Fruit fly (Drosophila melanogaster) whole organism, embryonic: ENCODE results near the gene Lst8.
A peak's percentile ranks its signal among the peaks of the same experiment; 100 is the strongest.

ENCODE experiments used
- BEAF-32 ChIP-seq: fragments of 200-800 bp; sonication (Bioruptor generic); optimal IDR thresholded peaks from 3 replicates; lab custom pipeline; 2017; ENCODE audit warnings: missing biosample characterization, missing genetic modification characterization, mild to moderate bottlenecking, moderate library complexity, missing genetic modification reagents
- Bteb2 ChIP-seq: fragments of 200-800 bp; sonication (Bioruptor generic); optimal IDR thresholded peaks from 2 replicates; lab custom pipeline; 2016; ENCODE audit warnings: missing biosample characterization, missing genetic modification characterization
- CG11456 ChIP-seq: fragments of 200-800 bp; sonication (Bioruptor generic); IDR thresholded peaks from 3 replicates; pipeline ENCODE4 v1.3.6; 2022; ENCODE audit warnings: missing biosample characterization, missing genetic modification characterization
- CG13287 ChIP-seq: fragments of 200-800 bp; sonication (Bioruptor generic); IDR thresholded peaks from 2 replicates; pipeline ENCODE4 v1.3.6; 2022; ENCODE audit warnings: missing biosample characterization, missing genetic modification characterization; ENCODE audit not compliant: partially characterized antibody
- CG14860 ChIP-seq: fragments of 200-800 bp; sonication (Bioruptor generic); IDR thresholded peaks from 3 replicates; pipeline ENCODE4 v1.3.6; 2022; ENCODE audit warnings: missing biosample characterization, missing genetic modification characterization; ENCODE audit not compliant: partially characterized antibody
- CG16813 ChIP-seq: fragments of 200-800 bp; sonication (Bioruptor generic); IDR thresholded peaks from 3 replicates; pipeline ENCODE4 v1.3.6; 2022; ENCODE audit warnings: missing biosample characterization, missing genetic modification characterization; ENCODE audit not compliant: partially characterized antibody
- CG16815 ChIP-seq: fragments of 200-800 bp; sonication (Bioruptor generic); optimal IDR thresholded peaks from 3 replicates; lab custom pipeline; 2017; ENCODE audit warnings: missing biosample characterization, mild to moderate bottlenecking, missing genetic modification characterization
- CG18262 ChIP-seq: fragments of 200-800 bp; optimal IDR thresholded peaks from 3 replicates; lab custom pipeline; 2019; ENCODE audit warnings: missing biosample characterization, mild to moderate bottlenecking, missing genetic modification characterization, moderate library complexity
- CG2129 ChIP-seq: fragments of 200-800 bp; sonication (Bioruptor generic); IDR thresholded peaks from 2 replicates; pipeline ENCODE4 v1.3.6; 2022; ENCODE audit warnings: missing biosample characterization, missing genetic modification characterization; ENCODE audit not compliant: partially characterized antibody
- CG2875 ChIP-seq: fragments of 200-800 bp; sonication (Bioruptor generic); optimal IDR thresholded peaks from 2 replicates; lab custom pipeline; 2017; ENCODE audit warnings: missing biosample characterization, mild to moderate bottlenecking, missing genetic modification characterization, missing genetic modification reagents
- CG3847 ChIP-seq: fragments of 200-800 bp; sonication (Bioruptor generic); IDR thresholded peaks from 2 replicates; pipeline ENCODE4 v1.3.6; 2022; ENCODE audit warnings: missing biosample characterization, missing genetic modification characterization
- CG6791 ChIP-seq: fragments of 200-800 bp; sonication (Bioruptor generic); IDR thresholded peaks from 3 replicates; pipeline ENCODE4 v1.3.6; 2022; ENCODE audit warnings: missing biosample characterization, missing genetic modification characterization; ENCODE audit not compliant: partially characterized antibody
- CG7963 ChIP-seq: fragments of 200-800 bp; sonication (Bioruptor generic); IDR thresholded peaks from 3 replicates; pipeline ENCODE4 v1.3.6; 2022; ENCODE audit warnings: missing biosample characterization, missing genetic modification characterization; ENCODE audit not compliant: partially characterized antibody
- CG9932 ChIP-seq: fragments of 200-800 bp; sonication (Bioruptor generic); IDR thresholded peaks from 2 replicates; pipeline ENCODE4 v1.3.6; 2022; ENCODE audit warnings: missing biosample characterization, missing genetic modification characterization
- D ChIP-seq, 2 experiments: fragments of 200-800 bp in 1 of 2; fragments of >200 bp in 1 of 2; sonication (Bioruptor generic) in 1 of 2; optimal IDR thresholded peaks; 2 replicates in 1 of 2; 3 replicates in 1 of 2; lab custom pipeline; 2017; ENCODE audit warnings: mild to moderate bottlenecking in 1 of 2, missing biosample characterization in 1 of 2, missing genetic modification characterization in 1 of 2, missing genetic modification reagents in 1 of 2
- Dip2 ChIP-seq: fragments of 200-800 bp; sonication (Bioruptor generic); IDR thresholded peaks from 2 replicates; pipeline ENCODE4 v1.3.6; 2022; ENCODE audit warnings: missing biosample characterization, missing genetic modification characterization
- Dll ChIP-seq: fragments of 200-800 bp; sonication (Bioruptor generic); IDR thresholded peaks from 4 replicates; pipeline ENCODE4 v1.3.6; 2022; ENCODE audit warnings: missing biosample characterization, missing genetic modification characterization; ENCODE audit not compliant: partially characterized antibody
- Dref ChIP-seq: fragments of 200-800 bp; sonication (Bioruptor generic); IDR thresholded peaks from 2 replicates; pipeline ENCODE4 v1.3.6; 2022; ENCODE audit warnings: missing biosample characterization, missing genetic modification characterization
- E2f2 ChIP-seq: fragments of 200-800 bp; sonication (Bioruptor generic); IDR thresholded peaks from 2 replicates; pipeline ENCODE4 v1.3.6; 2022; ENCODE audit warnings: missing biosample characterization, missing genetic modification characterization
- Ets65A ChIP-seq: fragments of 200-800 bp; sonication (Bioruptor generic); peaks from one replicate; lab custom pipeline; 2016; ENCODE audit warnings: missing biosample characterization, missing genetic modification characterization
- Ets97D ChIP-seq: fragments of 200-800 bp; sonication (Bioruptor generic); optimal IDR thresholded peaks from 3 replicates; lab custom pipeline; 2016; ENCODE audit warnings: missing biosample characterization, missing genetic modification characterization
- HLH4C ChIP-seq: fragments of 200-800 bp; sonication (Bioruptor generic); IDR thresholded peaks from 3 replicates; pipeline ENCODE4 v1.3.6; 2022; ENCODE audit warnings: missing biosample characterization, missing genetic modification characterization; ENCODE audit not compliant: partially characterized antibody
- MESR4 ChIP-seq: fragments of 200-800 bp; sonication (Bioruptor generic); optimal IDR thresholded peaks from 2 replicates; lab custom pipeline; 2018; ENCODE audit warnings: missing biosample characterization, mild to moderate bottlenecking, missing genetic modification characterization, moderate library complexity
- Max ChIP-seq: fragments of 200-800 bp; sonication (Bioruptor generic); optimal IDR thresholded peaks from 2 replicates; lab custom pipeline; 2016; ENCODE audit warnings: missing biosample characterization, mild to moderate bottlenecking, missing genetic modification characterization
- NFAT ChIP-seq: fragments of 200-800 bp; sonication (Bioruptor generic); IDR thresholded peaks from 2 replicates; pipeline ENCODE4 v1.3.6; 2022; ENCODE audit warnings: missing biosample characterization, missing genetic modification characterization
- Poxn ChIP-seq: fragments of 200-800 bp; sonication (Bioruptor generic); IDR thresholded peaks from 2 replicates; pipeline ENCODE4 v1.3.6; 2022; ENCODE audit warnings: missing biosample characterization, missing genetic modification characterization
- Scr ChIP-seq: fragments of 200-800 bp; sonication (Bioruptor generic); IDR thresholded peaks from 2 replicates; pipeline ENCODE4 v1.3.6; 2022; ENCODE audit warnings: missing biosample characterization, missing genetic modification characterization; ENCODE audit not compliant: partially characterized antibody
- aop ChIP-seq: fragments of 200-800 bp; sonication (Bioruptor generic); IDR thresholded peaks from 2 replicates; pipeline ENCODE4 v1.3.6; 2022; ENCODE audit warnings: missing biosample characterization, missing genetic modification characterization
- ap ChIP-seq: fragments of 200-800 bp; sonication (Bioruptor generic); IDR thresholded peaks from 2 replicates; pipeline ENCODE4 v1.3.6; 2022; ENCODE audit warnings: missing biosample characterization, missing genetic modification characterization
- ato ChIP-seq: fragments of 200-800 bp; sonication (Bioruptor generic); IDR thresholded peaks from 2 replicates; pipeline ENCODE4 v1.3.6; 2022; ENCODE audit warnings: missing biosample characterization, missing genetic modification characterization; ENCODE audit not compliant: partially characterized antibody
- br ChIP-seq: fragments of >200 bp; optimal IDR thresholded peaks from 2 replicates; lab custom pipeline; 2017
- chinmo ChIP-seq: fragments of 200-800 bp; sonication (Bioruptor generic); IDR thresholded peaks from 4 replicates; pipeline ENCODE4 v1.3.6; 2022; ENCODE audit warnings: missing biosample characterization, missing genetic modification characterization; ENCODE audit not compliant: partially characterized antibody
- chn ChIP-seq: fragments of 200-800 bp; sonication (Bioruptor generic); optimal IDR thresholded peaks from 2 replicates; lab custom pipeline; 2016; ENCODE audit warnings: missing biosample characterization, missing genetic modification characterization
- emc ChIP-seq: fragments of 200-800 bp; sonication (Bioruptor generic); optimal IDR thresholded peaks from 2 replicates; lab custom pipeline; 2016; ENCODE audit warnings: missing biosample characterization, missing genetic modification characterization
- ems ChIP-seq: fragments of 200-800 bp; sonication (Bioruptor generic); optimal IDR thresholded peaks from 3 replicates; lab custom pipeline; 2016; ENCODE audit warnings: missing biosample characterization, missing genetic modification characterization
- gsb ChIP-seq: fragments of 200-800 bp; sonication (Bioruptor generic); IDR thresholded peaks from 2 replicates; pipeline ENCODE4 v1.3.6; 2022; ENCODE audit warnings: missing biosample characterization, missing genetic modification characterization
- hb ChIP-seq: fragments of 200-800 bp; sonication (Bioruptor generic); IDR thresholded peaks from 3 replicates; pipeline ENCODE4 v1.3.6; 2022; ENCODE audit warnings: missing biosample characterization, missing genetic modification characterization; ENCODE audit not compliant: partially characterized antibody
- hbn ChIP-seq: fragments of 200-800 bp; sonication (Bioruptor generic); IDR thresholded peaks from 2 replicates; pipeline ENCODE4 v1.3.6; 2022; ENCODE audit warnings: missing biosample characterization, missing genetic modification characterization; ENCODE audit not compliant: partially characterized antibody
- inv ChIP-seq: fragments of 200-800 bp; sonication (Bioruptor generic); IDR thresholded peaks from 2 replicates; pipeline ENCODE4 v1.3.6; 2022; ENCODE audit warnings: missing biosample characterization, missing genetic modification characterization; ENCODE audit not compliant: partially characterized antibody
- knrl ChIP-seq: fragments of 200-800 bp; sonication (Bioruptor generic); IDR thresholded peaks from 3 replicates; pipeline ENCODE4 v1.3.6; 2022; ENCODE audit warnings: missing biosample characterization, missing genetic modification characterization; ENCODE audit not compliant: partially characterized antibody
- lmd ChIP-seq: fragments of 200-800 bp; sonication (Bioruptor generic); IDR thresholded peaks from 2 replicates; pipeline ENCODE4 v1.3.6; 2022; ENCODE audit warnings: missing biosample characterization, missing genetic modification characterization
- oc ChIP-seq: fragments of 200-800 bp; sonication (Bioruptor generic); optimal IDR thresholded peaks from 2 replicates; lab custom pipeline; 2018; ENCODE audit warnings: missing biosample characterization, mild to moderate bottlenecking, missing genetic modification characterization, moderate library complexity
- pzg ChIP-seq: fragments of 200-800 bp; sonication (Bioruptor generic); optimal IDR thresholded peaks from 3 replicates; lab custom pipeline; 2018; ENCODE audit warnings: missing biosample characterization, mild to moderate bottlenecking, missing genetic modification characterization, moderate library complexity
- sc ChIP-seq, 3 experiments: fragments of >200 bp in 2 of 3; fragments of 200-800 bp in 1 of 3; sonication (Bioruptor generic) in 1 of 3; optimal IDR thresholded peaks; 2 replicates in 2 of 3; 3 replicates in 1 of 3; lab custom pipeline; 2017; ENCODE audit warnings: mild to moderate bottlenecking in 1 of 3, missing biosample characterization in 1 of 3, missing genetic modification characterization in 1 of 3, missing genetic modification reagents in 1 of 3
- slbo ChIP-seq: fragments of 200-800 bp; sonication (Bioruptor generic); IDR thresholded peaks from 2 replicates; pipeline ENCODE4 v1.3.6; 2022; ENCODE audit warnings: missing biosample characterization, missing genetic modification characterization
- stwl ChIP-seq: fragments of 200-800 bp; sonication (Bioruptor generic); optimal IDR thresholded peaks from 3 replicates; lab custom pipeline; 2018; ENCODE audit warnings: missing biosample characterization, mild to moderate bottlenecking, missing genetic modification characterization, moderate library complexity
- unc-4 ChIP-seq: fragments of 200-800 bp; sonication (Bioruptor generic); IDR thresholded peaks from 2 replicates; pipeline ENCODE4 v1.3.6; 2022; ENCODE audit warnings: missing biosample characterization, missing genetic modification characterization; ENCODE audit not compliant: partially characterized antibody
- zen2 ChIP-seq: fragments of 200-800 bp; sonication (Bioruptor generic); IDR thresholded peaks from 3 replicates; pipeline ENCODE4 v1.3.6; 2022; ENCODE audit warnings: missing biosample characterization, missing genetic modification characterization; ENCODE audit not compliant: partially characterized antibody

The Lst8 gene

DNA sequence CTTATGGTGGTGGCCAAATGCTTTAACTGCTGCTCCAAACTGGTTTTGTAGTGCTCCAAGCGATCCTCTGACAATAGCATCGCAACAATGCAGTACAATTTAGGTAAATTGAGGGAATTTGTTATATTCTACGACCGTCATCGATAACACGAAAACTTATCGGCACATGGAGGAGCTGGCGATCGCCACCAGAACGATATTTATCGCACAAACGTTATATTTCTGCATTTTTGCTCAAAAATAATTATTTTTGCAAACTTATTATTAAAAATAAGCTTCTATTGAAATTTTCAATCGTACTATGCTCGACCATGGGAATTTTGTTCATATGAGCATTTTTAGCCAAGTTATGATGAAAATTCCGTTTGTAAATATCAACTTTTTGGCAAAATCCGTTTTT is 49.4 kb downstream of the Lst8 start, which contains the start of gene CG15317 (continued):
- TF ChIP-seq CG2129 (peak; percentile 53), knrl (peak; percentile 70; the same call in 2 of the 3 replicates), D (optimal IDR thresholded peaks at IDR 0.05; lab: Kevin White, UChicago) (no peak), D (GFP tag; optimal IDR thresholded peaks at IDR 0.05; lab: Kevin White, UChicago) (no peak), pzg (GFP tag; lab: Kevin White, UChicago) (peak; percentile 27), stwl (tag; lab: Kevin White, UChicago) (peak; percentile 45), CG6791 (GFP tag; lab: Robert Waterston, UW) (peak; percentile 71), oc (tag; lab: Kevin White, UChicago) (no peak), inv (GFP tag; lab: Robert Waterston, UW) (peak; percentile 74), hbn (GFP tag; lab: Robert Waterston, UW) (peak; percentile 78), CG16815 (GFP tag; lab: Kevin White, UChicago) (no peak), CG16813 (peak; percentile 78), MESR4 (GFP tag; lab: Kevin White, UChicago) (peak; percentile 40), CG14860 (GFP tag; lab: Robert Waterston, UW) (peak; percentile 66; the same call in 2 of the 3 replicates), zen2 (GFP tag; lab: Robert Waterston, UW) (peak; percentile 74), hb (GFP tag; lab: Robert Waterston, UW) (peak; percentile 61; the same call in 1 of the 3 replicates), Dip2 (GFP tag; lab: Robert Waterston, UW) (no peak), ato (GFP tag; lab: Robert Waterston, UW) (peak; percentile 77), chn (GFP tag; lab: Kevin White, UChicago) (no peak), Bteb2 (GFP tag; lab: Kevin White, UChicago) (no peak), ems (no peak), Ets65A (GFP tag; lab: Kevin White, UChicago) (no peak), aop (GFP tag; lab: Robert Waterston, UW) (no peak), Dref (GFP tag; lab: Robert Waterston, UW) (peak; percentile 80), br (lab: Kevin White, UChicago) (no peak), CG13287 (GFP tag; lab: Robert Waterston, UW) (peak; percentile 83), sc (optimal IDR thresholded peaks at IDR 0.05; lab: Kevin White, UChicago) (no peak), sc (GFP tag; optimal IDR thresholded peaks at IDR 0.05; lab: Kevin White, UChicago) (no peak), lmd (no peak), Ets97D (no peak), Max (no peak), HLH4C (GFP tag; lab: Robert Waterston, UW) (peak; percentile 82), CG18262 (tag; lab: Kevin White, UChicago) (no peak), gsb (GFP tag; lab: Robert Waterston, UW) (no peak), CG3847 (0 out of 2 replicates have a peak, but pooled peaks have one; percentile 9), ap (no peak), NFAT (GFP tag; lab: Robert Waterston, UW) (peak; percentile 13; the same call in 1 of the 2 replicates), CG2875 (GFP tag; lab: Kevin White, UChicago) (no peak), Poxn (no peak), emc (no peak), chinmo (peak; percentile 57; the same call in 1 of the 4 replicates), unc-4 (GFP tag; lab: Robert Waterston, UW) (peak; percentile 79), Scr (GFP tag; lab: Robert Waterston, UW) (peak; percentile 80), CG9932 (GFP tag; lab: Robert Waterston, UW) (peak; percentile 59), CG11456 (GFP tag; lab: Robert Waterston, UW) (no peak), CG7963 (GFP tag; lab: Robert Waterston, UW) (peak; percentile 60; the same call in 1 of the 3 replicates), Dll (peak; percentile 79), slbo (peak; percentile 46; the same call in 1 of the 2 replicates), E2f2 (GFP tag; lab: Robert Waterston, UW) (0 out of 2 replicates have a peak, but pooled peaks have one; percentile 20), BEAF-32 (peak; percentile 72)
